Worm (Caenorhabditis elegans) whole organism, young adult: ENCODE data around the gene K03D3.5.

Experiments used
- B0019.2 ChIP-seq: fragments of 200-800 bp; sonication (Bioruptor generic); conservative IDR thresholded peaks from 2 replicates; pipeline ENCODE4 v1.3.6; 2022; ENCODE audit warnings: missing genetic modification reagents, missing genetic modification characterization, missing compliant biosample characterization
- F57A8.1 ChIP-seq: fragments of 200-800 bp; sonication (Bioruptor generic); optimal IDR thresholded peaks from 2 replicates; lab custom pipeline; 2018; ENCODE audit warnings: mild to moderate bottlenecking, missing genetic modification characterization, moderate library complexity, missing compliant biosample characterization
- F57C9.4 ChIP-seq: sonication (generic microtip); optimal IDR thresholded peaks from 2 replicates; lab custom pipeline; 2017; ENCODE audit warnings: mild to moderate bottlenecking, missing genetic modification characterization, missing compliant biosample characterization
- T26A5.8 ChIP-seq: sonication (generic microtip); optimal IDR thresholded peaks from 2 replicates; lab custom pipeline; 2016; ENCODE audit warnings: missing genetic modification characterization, missing compliant biosample characterization
- Y79H2A.3 ChIP-seq: fragments of 200-800 bp; sonication (Bioruptor generic); conservative IDR thresholded peaks from 2 replicates; pipeline ENCODE4 v1.3.6; 2022; ENCODE audit warnings: missing genetic modification reagents, missing genetic modification characterization, missing compliant biosample characterization
- aptf-2 ChIP-seq: fragments of 200-800 bp; sonication (Bioruptor generic); conservative IDR thresholded peaks from 2 replicates; pipeline ENCODE4 v1.3.6; 2022; ENCODE audit warnings: missing genetic modification reagents, missing genetic modification characterization, missing compliant biosample characterization
- die-1 ChIP-seq: sonication (generic microtip); optimal IDR thresholded peaks from 2 replicates; lab custom pipeline; 2016; ENCODE audit warnings: missing genotype, mild to moderate bottlenecking, missing genetic modification characterization, missing compliant biosample characterization
- dox-1 ChIP-seq: fragments of 200-800 bp; sonication (Bioruptor generic); IDR thresholded peaks from 2 replicates; pipeline ENCODE4 v1.3.6; 2022; ENCODE audit warnings: missing genetic modification reagents, missing genetic modification characterization, missing compliant biosample characterization
- egrh-3 ChIP-seq: fragments of 200-800 bp; sonication (Bioruptor generic); IDR thresholded peaks from 2 replicates; pipeline ENCODE4 v1.3.6; 2022; ENCODE audit warnings: missing genetic modification reagents, missing genetic modification characterization, missing compliant biosample characterization
- gei-17 ChIP-seq: fragments of 200-800 bp; sonication (Bioruptor generic); optimal IDR thresholded peaks from 2 replicates; lab custom pipeline; 2018; ENCODE audit warnings: mild to moderate bottlenecking, missing genetic modification characterization, missing compliant biosample characterization
- hsf-1 ChIP-seq: fragments of 200-800 bp; sonication (Bioruptor generic); IDR thresholded peaks from 2 replicates; pipeline ENCODE4 v1.3.6; 2022; ENCODE audit warnings: missing genetic modification reagents, missing genetic modification characterization, missing compliant biosample characterization
- lin-35 ChIP-seq, 3 experiments: fragments of 150-350 bp in 2 of 3; sonication (generic microtip) in 1 of 3; optimal IDR thresholded peaks; 2 replicates each; lab custom pipeline; 2014 to 2018; ENCODE audit warnings: missing biosample characterization in 3 of 3, missing genetic modification characterization in 3 of 3, missing genetic modification reagents in 3 of 3
- madf-6 ChIP-seq: fragments of 200-800 bp; sonication (Bioruptor generic); IDR thresholded peaks from 2 replicates; pipeline ENCODE4 v1.3.6; 2022; ENCODE audit warnings: missing genetic modification reagents, missing genetic modification characterization, missing compliant biosample characterization
- nhr-80 ChIP-seq: sonication (generic microtip); optimal IDR thresholded peaks from 2 replicates; lab custom pipeline; 2016; ENCODE audit warnings: missing genetic modification characterization, missing compliant biosample characterization
- nhr-90 ChIP-seq: sonication (generic microtip); optimal IDR thresholded peaks from 2 replicates; lab custom pipeline; 2016; ENCODE audit warnings: missing genotype, mild to moderate bottlenecking, missing genetic modification characterization, missing compliant biosample characterization
- snpc-1.1 ChIP-seq: sonication (generic microtip); optimal IDR thresholded peaks from 2 replicates; lab custom pipeline; 2017; ENCODE audit warnings: missing genetic modification characterization, mild to moderate bottlenecking, missing compliant biosample characterization, antibody characterized with exemption, moderate library complexity, missing genotype, missing genetic modification reagents; ENCODE audit not compliant: insufficient read depth
- snpc-4 ChIP-seq, 5 experiments: fragments of 150-350 bp in 1 of 5; sonication (generic microtip) in 4 of 5; optimal IDR thresholded peaks; 2 replicates each; lab custom pipeline; 2014 to 2018; ENCODE audit warnings: missing genetic modification characterization in 5 of 5, missing biosample characterization in 3 of 5, antibody characterized with exemption in 2 of 5, mild to moderate bottlenecking in 2 of 5, missing compliant biosample characterization in 2 of 5, missing genotype in 2 of 5, moderate library complexity in 2 of 5, missing genetic modification reagents in 1 of 5
- tbp1 ChIP-seq: fragments of 200-800 bp; sonication (Bioruptor generic); optimal IDR thresholded peaks from 2 replicates; lab custom pipeline; 2018; ENCODE audit warnings: mild to moderate bottlenecking, missing genetic modification characterization, missing compliant biosample characterization
- zfh-2 ChIP-seq: fragments of 200-800 bp; sonication (Bioruptor generic); conservative IDR thresholded peaks from 2 replicates; pipeline ENCODE4 v1.3.6; 2022; ENCODE audit warnings: missing genetic modification reagents, missing genetic modification characterization, missing compliant biosample characterization
- zim-3 ChIP-seq: sonication (generic microtip); optimal IDR thresholded peaks from 2 replicates; lab custom pipeline; 2017; ENCODE audit warnings: mild to moderate bottlenecking, missing genetic modification characterization, moderate library complexity, missing compliant biosample characterization
- ztf-6 ChIP-seq: fragments of 200-800 bp; sonication (Bioruptor generic); IDR thresholded peaks from 2 replicates; pipeline ENCODE4 v1.3.6; 2022; ENCODE audit warnings: missing genetic modification reagents, missing genetic modification characterization, missing compliant biosample characterization

Gene K03D3.5

DNA sequence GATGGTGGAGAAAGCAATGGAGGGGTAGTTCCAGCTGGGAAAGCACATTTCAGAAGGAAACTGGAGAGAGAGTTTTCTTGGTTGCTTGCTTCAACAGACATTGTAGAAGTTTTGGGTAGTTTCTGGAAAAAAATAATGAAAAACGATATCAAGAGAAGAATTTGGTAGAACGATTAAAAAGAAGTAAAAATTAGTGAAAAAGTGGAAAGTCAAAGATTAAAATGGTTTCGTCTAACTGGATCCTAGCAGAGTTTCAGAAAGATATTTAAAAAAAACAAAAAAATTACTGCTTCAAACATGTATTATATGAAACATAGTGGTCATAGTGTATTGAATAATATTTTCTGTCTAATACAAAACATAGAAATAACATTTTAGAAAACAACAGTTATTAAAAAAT lies 43.0 kb downstream of the K03D3.5 start, which contains the start of gene F38C2.7:
Gene F38C2.7, minus strand, starts transcription at position 101 of the 400 bp plus-strand sequence.
- TF ChIP-seq egrh-3 (GFP tag; lab: Robert Waterston, UW) (no peak), B0019.2 (GFP tag; lab: Robert Waterston, UW) (no peak), hsf-1 (no peak), F57C9.4 (tag; lab: Kevin White, UChicago) (no peak), dox-1 (no peak), snpc-1.1 (tag; lab: Kevin White, UChicago) (no peak), zim-3 (tag; lab: Kevin White, UChicago) (no peak), aptf-2 (GFP tag; lab: Robert Waterston, UW) (no peak), Y79H2A.3 (no peak), F57A8.1 (GFP tag; lab: Kevin White, UChicago) (no peak), nhr-90 (no peak), lin-35 (GFP tag; optimal IDR thresholded peaks at IDR 0.05; lab: Kevin White, UChicago) (no peak), gei-17 (no peak), nhr-80 (tag; lab: Kevin White, UChicago) (no peak), T26A5.8 (no peak), zfh-2 (GFP tag; lab: Robert Waterston, UW) (no peak), ztf-6 (GFP tag; lab: Robert Waterston, UW) (no peak), tbp1 (GFP tag; lab: Kevin White, UChicago) (no peak), die-1 (tag; lab: Kevin White, UChicago) (no peak)

DNA sequence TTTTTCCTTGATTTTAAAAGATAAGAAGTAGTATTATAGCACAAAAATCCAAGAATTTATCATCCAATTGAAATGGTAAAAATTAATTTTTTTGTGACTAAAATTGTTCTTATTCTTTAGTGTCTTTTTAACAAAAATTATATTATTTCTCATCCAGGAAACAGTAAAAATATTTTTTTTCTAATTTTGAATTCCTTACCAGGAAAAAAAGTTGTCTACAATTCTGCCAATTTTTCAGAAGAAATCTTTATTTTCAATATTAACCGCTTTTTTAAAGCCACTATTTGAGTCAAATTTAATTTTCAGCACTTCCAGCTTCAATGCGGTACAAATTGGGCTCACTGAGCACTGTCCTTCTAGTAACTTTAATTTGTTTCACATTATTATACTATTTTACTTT lies 49.4 kb downstream of the K03D3.5 start, which contains the start of gene F38C2.4:
Gene F38C2.4, plus strand, starts transcription at position 301 of the 400 bp plus-strand sequence.
- TF ChIP-seq madf-6 (GFP tag; lab: Robert Waterston, UW) (no peak), snpc-4 (GFP tag; optimal IDR thresholded peaks at IDR 0.05; lab: Kevin White, UChicago) (no peak), snpc-4 (tag; optimal IDR thresholded peaks at IDR 0.05; lab: Kevin White, UChicago) (peak in 2 of 4 experiments; percentile 12 to 43)
